Fruit fly (Drosophila melanogaster): Measurements from ENCODE around the gene CG11586.

CG11586 gene

DNA sequence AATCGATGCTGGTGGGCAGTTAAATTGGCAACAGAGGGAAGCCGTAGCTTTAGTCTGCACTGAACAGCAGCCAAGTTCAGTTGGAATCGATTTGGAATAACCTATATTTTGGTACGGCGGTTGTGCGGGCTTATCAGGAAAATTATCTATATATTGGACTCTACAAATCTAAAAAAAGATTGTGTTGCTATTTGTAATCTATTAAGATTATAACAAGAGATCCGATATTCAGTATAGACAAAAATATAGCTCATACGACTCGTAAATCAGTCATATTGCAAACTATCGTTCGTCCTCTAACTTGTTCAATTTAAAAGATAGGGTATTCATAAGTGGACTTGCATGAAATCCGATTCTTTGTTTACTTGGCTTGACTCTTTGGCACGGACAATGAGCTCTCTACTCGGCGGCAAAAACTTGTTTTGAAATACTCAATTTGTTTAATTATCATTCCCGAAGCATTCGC, 26.4 kb upstream of the CG11586 start, which contains the start of gene Hexo1 (continued):
- TF ChIP-seq Hsf (GFP tag; optimal IDR thresholded peaks at IDR 0.05): no peak
- TF ChIP-seq CG15269 (tag; optimal IDR thresholded peaks at IDR 0.05): peak; percentile 65
- no peak for TF ChIP-seq sens-2 (GFP tag; IDR thresholded peaks at IDR 0.05)
- no peak for TF ChIP-seq Dref (GFP tag; IDR thresholded peaks at IDR 0.05)
- TF ChIP-seq Sry-β (GFP tag; optimal IDR thresholded peaks at IDR 0.05): no peak
- no peak for TF ChIP-seq esg (GFP tag; conservative IDR thresholded peaks at IDR 0.05)
- TF ChIP-seq odd (GFP tag; optimal IDR thresholded peaks at IDR 0.05): peak; percentile 36
- no peak for TF ChIP-seq CG9876 (GFP tag; optimal IDR thresholded peaks at IDR 0.05)
- peak; percentile 40 for TF ChIP-seq CG17359 (tag; optimal IDR thresholded peaks at IDR 0.05)
- no peak for TF ChIP-seq CG11560 (tag; IDR thresholded peaks at IDR 0.05)
- no peak for TF ChIP-seq Scr (GFP tag; IDR thresholded peaks at IDR 0.05; ENCODE audit: partially characterized antibody)
- peak; percentile 40 for TF ChIP-seq ATbp (GFP tag; optimal IDR thresholded peaks at IDR 0.05)
- no peak for TF ChIP-seq CG3726 (GFP tag; IDR thresholded peaks at IDR 0.05)
- peak; percentile 21 for TF ChIP-seq CG10979 (tag; optimal IDR thresholded peaks at IDR 0.05)
- TF ChIP-seq nom (GFP tag; optimal IDR thresholded peaks at IDR 0.05): peak; percentile 59
- TF ChIP-seq Hr78 (GFP tag; optimal IDR thresholded peaks at IDR 0.05): peak in 1 of 2 experiments; percentile 15
- TF ChIP-seq CkIIα-i1 (GFP tag; IDR thresholded peaks at IDR 0.05): no peak
- peak; percentile 2 for TF ChIP-seq CG4854 (GFP tag; optimal IDR thresholded peaks at IDR 0.05)
- peak; percentile 78 for TF ChIP-seq CG15514 (GFP tag; optimal IDR thresholded peaks at IDR 0.05)
- peak; percentile 25 for TF ChIP-seq CG8924 (tag; optimal IDR thresholded peaks at IDR 0.05)
- no peak for TF ChIP-seq TFAM (GFP tag; optimal IDR thresholded peaks at IDR 0.05)
- TF ChIP-seq CG6854 (GFP tag; optimal IDR thresholded peaks at IDR 0.05): no peak
- TF ChIP-seq Hr3 (GFP tag; optimal IDR thresholded peaks at IDR 0.05): no peak
- no peak for TF ChIP-seq Tbp (GFP tag; optimal IDR thresholded peaks at IDR 0.05)
- no peak for TF ChIP-seq CG12299 (tag; optimal IDR thresholded peaks at IDR 0.05)
- no peak for TF ChIP-seq CG14667 (GFP tag; IDR thresholded peaks at IDR 0.05)
- TF ChIP-seq Max (GFP tag; optimal IDR thresholded peaks at IDR 0.05): no peak
- TF ChIP-seq p53 (GFP tag; optimal IDR thresholded peaks at IDR 0.05): no peak
- TF ChIP-seq CG4424 (GFP tag; optimal IDR thresholded peaks at IDR 0.05): no peak
- no peak for TF ChIP-seq trem (tag; optimal IDR thresholded peaks at IDR 0.05)
- TF ChIP-seq Asciz (GFP tag; optimal IDR thresholded peaks at IDR 0.05): no peak
- no peak for TF ChIP-seq CG16863 (GFP tag; optimal IDR thresholded peaks at IDR 0.05)
- no peak for TF ChIP-seq CG14441 (GFP tag; IDR thresholded peaks at IDR 0.05)
- TF ChIP-seq mld (GFP tag; IDR thresholded peaks at IDR 0.05; ENCODE audit: partially characterized antibody): no peak
- TF ChIP-seq Camta (GFP tag; optimal IDR thresholded peaks at IDR 0.05): no peak
- TF ChIP-seq Doc2 (GFP tag; IDR thresholded peaks at IDR 0.05): no peak
- TF ChIP-seq unpg (GFP tag; optimal IDR thresholded peaks at IDR 0.05): peak; percentile 36
- no peak for TF ChIP-seq Dek (tag; optimal IDR thresholded peaks at IDR 0.05)
- TF ChIP-seq inv (GFP tag; IDR thresholded peaks at IDR 0.05; ENCODE audit: partially characterized antibody): no peak
- no peak for TF ChIP-seq CG15479 (GFP tag; optimal IDR thresholded peaks at IDR 0.05)
- no peak for TF ChIP-seq rib (GFP tag; IDR thresholded peaks at IDR 0.05)
- TF ChIP-seq repo (GFP tag; optimal IDR thresholded peaks at IDR 0.05): no peak
- TF ChIP-seq wdn (GFP tag; IDR thresholded peaks at IDR 0.05): 0 out of 2 replicates have a peak, but pooled peaks have one; percentile 33
- peak; percentile 12 for TF ChIP-seq CG12769 (tag; optimal IDR thresholded peaks at IDR 0.05)
- no peak for TF ChIP-seq CG8478 (optimal IDR thresholded peaks at IDR 0.05)
- TF ChIP-seq Ssrp (tag; optimal IDR thresholded peaks at IDR 0.05): no peak
- peak; percentile 48 for TF ChIP-seq PHDP (tag; optimal IDR thresholded peaks at IDR 0.05)
- TF ChIP-seq CG6654 (GFP tag; optimal IDR thresholded peaks at IDR 0.05): no peak
- TF ChIP-seq dysf (GFP tag; IDR thresholded peaks at IDR 0.05): peak; percentile 50; the same call in 2 of the 3 replicates
- no peak for TF ChIP-seq hkb (optimal IDR thresholded peaks at IDR 0.05)
- peak; percentile 61 for TF ChIP-seq hkb (GFP tag; IDR thresholded peaks at IDR 0.05)

All from whole organism, embryonic.